Worm (Caenorhabditis elegans) whole organism, L4 larva: ENCODE results near the gene Y50D7A.8.

Source experiments
- D1046.2 ChIP-seq: fragments of 200-800 bp; sonication (Bioruptor generic); IDR thresholded peaks from 2 replicates; pipeline ENCODE4 v1.3.6; 2022; ENCODE audit warnings: missing genetic modification characterization, missing compliant biosample characterization
- F10B5.3 ChIP-seq: sonication (generic microtip); optimal IDR thresholded peaks from 2 replicates; lab custom pipeline; 2016; ENCODE audit warnings: mild to moderate bottlenecking, missing genetic modification characterization, missing compliant biosample characterization
- F44E2.7 ChIP-seq: fragments of 200-800 bp; sonication (Bioruptor generic); IDR thresholded peaks from 2 replicates; pipeline ENCODE4 v2.1.2; 2022; ENCODE audit warnings: missing genetic modification characterization, missing compliant biosample characterization
- T20F7.1 ChIP-seq: fragments of 200-800 bp; sonication (Bioruptor generic); optimal IDR thresholded peaks from 2 replicates; lab custom pipeline; 2018; ENCODE audit warnings: mild to moderate bottlenecking, missing genetic modification characterization, missing compliant biosample characterization
- Y5F2A.4 ChIP-seq: fragments of 200-800 bp; sonication (Bioruptor generic); optimal IDR thresholded peaks from 2 replicates; lab custom pipeline; 2018; ENCODE audit warnings: mild to moderate bottlenecking, missing genetic modification characterization, missing compliant biosample characterization
- Y75B8A.6 ChIP-seq: fragments of 200-800 bp; sonication (Bioruptor generic); IDR thresholded peaks from 2 replicates; pipeline ENCODE4 v1.3.6; 2022; ENCODE audit warnings: missing genetic modification reagents, missing genetic modification characterization, missing compliant biosample characterization
- ZK337.2 ChIP-seq: fragments of 200-800 bp; sonication (Bioruptor generic); IDR thresholded peaks from 2 replicates; pipeline ENCODE4 v1.3.6; 2022; ENCODE audit warnings: missing genetic modification reagents, missing genetic modification characterization, missing compliant biosample characterization
- ZK546.5 ChIP-seq, 2 experiments: sonication (generic microtip); optimal IDR thresholded peaks; 2 replicates each; lab custom pipeline; 2017; ENCODE audit warnings: missing biosample characterization in 2 of 2, missing genetic modification characterization in 2 of 2
- ama-1 ChIP-seq: fragments of 150-350 bp; optimal IDR thresholded peaks from 2 replicates; lab custom pipeline; 2014; ENCODE audit warnings: inconsistent platforms, mixed read lengths
- ceh-28 ChIP-seq: fragments of 150-350 bp; optimal IDR thresholded peaks from 2 replicates; lab custom pipeline; 2014; ENCODE audit warnings: missing biosample characterization, missing genetic modification reagents, missing genetic modification characterization
- ctbp-1 ChIP-seq: fragments of 200-800 bp; sonication (Bioruptor generic); IDR thresholded peaks from 2 replicates; pipeline ENCODE4 v1.3.6; 2022; ENCODE audit warnings: missing genetic modification reagents, missing genetic modification characterization, missing compliant biosample characterization
- daf-12 ChIP-seq: fragments of 150-350 bp; optimal IDR thresholded peaks from 2 replicates; lab custom pipeline; 2014; ENCODE audit warnings: missing biosample characterization, missing genetic modification reagents, missing genetic modification characterization
- daf-19 ChIP-seq: fragments of 200-800 bp; sonication (Bioruptor generic); conservative IDR thresholded peaks from 2 replicates; pipeline ENCODE4 v1.3.6; 2022; ENCODE audit warnings: missing genetic modification characterization, missing compliant biosample characterization
- dmd-6 ChIP-seq: fragments of 200-800 bp; sonication (Bioruptor generic); IDR thresholded peaks from 2 replicates; pipeline ENCODE4 v1.3.6; 2022; ENCODE audit warnings: missing genetic modification reagents, missing genetic modification characterization, missing compliant biosample characterization
- dmd-8 ChIP-seq: fragments of 200-800 bp; sonication (Bioruptor generic); IDR thresholded peaks from 2 replicates; pipeline ENCODE4 v1.3.6; 2022; ENCODE audit warnings: missing genetic modification characterization, missing compliant biosample characterization
- duxl-1 ChIP-seq: sonication (generic microtip); optimal IDR thresholded peaks from 2 replicates; lab custom pipeline; 2016; ENCODE audit warnings: mild to moderate bottlenecking, missing genetic modification characterization, moderate library complexity, missing compliant biosample characterization; ENCODE audit not compliant: poor library complexity
- dve-1 ChIP-seq: sonication (generic microtip); optimal IDR thresholded peaks from 2 replicates; lab custom pipeline; 2017; ENCODE audit warnings: antibody characterized with exemption, mild to moderate bottlenecking, missing genetic modification characterization, missing compliant biosample characterization; ENCODE audit not compliant: insufficient read depth
- egl-43 ChIP-seq: fragments of 200-800 bp; sonication (Bioruptor generic); IDR thresholded peaks from 2 replicates; pipeline ENCODE4 v1.3.6; 2022; ENCODE audit warnings: missing genetic modification reagents, missing genetic modification characterization, missing compliant biosample characterization
- hlh-11 ChIP-seq: fragments of 200-800 bp; sonication (Bioruptor generic); optimal IDR thresholded peaks from 2 replicates; lab custom pipeline; 2018; ENCODE audit warnings: mild to moderate bottlenecking, missing genetic modification characterization, missing compliant biosample characterization
- lin-13 ChIP-seq: fragments of 150-350 bp; optimal IDR thresholded peaks from 2 replicates; lab custom pipeline; 2014; ENCODE audit warnings: missing biosample characterization, missing genetic modification reagents, missing genetic modification characterization
- lin-15B ChIP-seq: fragments of 150-350 bp; sonication (generic microtip); optimal IDR thresholded peaks from 3 replicates; lab custom pipeline; 2014; ENCODE audit warnings: missing biosample characterization, missing genetic modification characterization
- lin-38 ChIP-seq: fragments of 200-800 bp; sonication (Bioruptor generic); IDR thresholded peaks from 2 replicates; pipeline ENCODE4 v1.3.6; 2022; ENCODE audit warnings: missing genetic modification reagents, missing genetic modification characterization, missing compliant biosample characterization
- lin-39 ChIP-seq: fragments of 150-350 bp; optimal IDR thresholded peaks from 2 replicates; lab custom pipeline; 2014; ENCODE audit warnings: missing biosample characterization, missing genetic modification reagents, missing genetic modification characterization
- mes-2 ChIP-seq: sonication (generic microtip); optimal IDR thresholded peaks from 2 replicates; lab custom pipeline; 2016; ENCODE audit warnings: missing genotype, mild to moderate bottlenecking, missing genetic modification characterization, missing compliant biosample characterization; ENCODE audit not compliant: poor library complexity, severe bottlenecking
- mxl-3 ChIP-seq: fragments of 200-800 bp; sonication (Bioruptor generic); optimal IDR thresholded peaks from 2 replicates; lab custom pipeline; 2018; ENCODE audit warnings: mild to moderate bottlenecking, missing genetic modification characterization, missing compliant biosample characterization
- nhr-10 ChIP-seq: fragments of 150-350 bp; optimal IDR thresholded peaks from 2 replicates; lab custom pipeline; 2014; ENCODE audit warnings: missing biosample characterization, missing genetic modification characterization
- nhr-25 ChIP-seq: sonication (generic microtip); optimal IDR thresholded peaks from 2 replicates; lab custom pipeline; 2017; ENCODE audit warnings: missing genetic modification characterization, mild to moderate bottlenecking, missing compliant biosample characterization, antibody characterized with exemption, moderate library complexity, borderline replicate concordance; ENCODE audit not compliant: insufficient read depth
- nhr-28 ChIP-seq: fragments of 150-350 bp; optimal IDR thresholded peaks from 2 replicates; lab custom pipeline; 2014; ENCODE audit warnings: missing biosample characterization, missing genetic modification characterization
- nhr-42 ChIP-seq: fragments of 200-800 bp; sonication (Bioruptor generic); IDR thresholded peaks from 2 replicates; pipeline ENCODE4 v1.3.6; 2022; ENCODE audit warnings: missing genetic modification characterization, missing compliant biosample characterization
- php-3 ChIP-seq: fragments of 200-800 bp; sonication (Bioruptor generic); IDR thresholded peaks from 2 replicates; pipeline ENCODE4 v1.3.6; 2022; ENCODE audit warnings: missing genetic modification reagents, missing genetic modification characterization, missing compliant biosample characterization
- rbr-2 ChIP-seq: sonication (generic microtip); optimal IDR thresholded peaks from 2 replicates; lab custom pipeline; 2016; ENCODE audit warnings: missing genotype, missing genetic modification characterization, missing compliant biosample characterization
- sdz-12 ChIP-seq: fragments of 200-800 bp; sonication (Bioruptor generic); optimal IDR thresholded peaks from 2 replicates; lab custom pipeline; 2018; ENCODE audit warnings: mild to moderate bottlenecking, missing genetic modification characterization, missing compliant biosample characterization
- set-16 ChIP-seq: fragments of 200-800 bp; sonication (Bioruptor generic); IDR thresholded peaks from 2 replicates; pipeline ENCODE4 v1.3.6; 2022; ENCODE audit warnings: missing genetic modification reagents, missing genetic modification characterization, missing compliant biosample characterization
- spr-3 ChIP-seq: fragments of 200-800 bp; sonication (Bioruptor generic); optimal IDR thresholded peaks from 2 replicates; lab custom pipeline; 2018; ENCODE audit warnings: mild to moderate bottlenecking, missing genetic modification characterization, missing compliant biosample characterization
- tag-97 ChIP-seq: fragments of 200-800 bp; sonication (Bioruptor generic); IDR thresholded peaks from 2 replicates; pipeline ENCODE4 v1.3.6; 2022; ENCODE audit warnings: missing genetic modification characterization, missing compliant biosample characterization
- tra-1 ChIP-seq: fragments of 200-800 bp; sonication (Bioruptor generic); IDR thresholded peaks from 2 replicates; pipeline ENCODE4 v1.3.6; 2022; ENCODE audit warnings: missing genetic modification reagents, missing genetic modification characterization, missing compliant biosample characterization
- vab-7 ChIP-seq: fragments of 200-800 bp; sonication (Bioruptor generic); IDR thresholded peaks from 2 replicates; pipeline ENCODE4 v1.3.6; 2022; ENCODE audit warnings: missing genetic modification reagents, missing genetic modification characterization, missing compliant biosample characterization
- zip-2 ChIP-seq: fragments of 150-350 bp; optimal IDR thresholded peaks from 2 replicates; lab custom pipeline; 2014; ENCODE audit warnings: missing biosample characterization, missing genetic modification characterization

The Y50D7A.8 gene

ce11 chrIII:299220-299619, 43.8 kb downstream of the Y50D7A.8 start (continued):
- TF ChIP-seq ctbp-1 (GFP tag; lab: Robert Waterston, UW), result no peak
- TF ChIP-seq nhr-10, result no peak
- no peak for TF ChIP-seq rbr-2 (tag; lab: Kevin White, UChicago)
- TF ChIP-seq ZK337.2, result no peak
- no peak for TF ChIP-seq egl-43 (GFP tag; lab: Robert Waterston, UW)
- peak; percentile 15; the same call in 1 of the 2 replicates for TF ChIP-seq dmd-6 (GFP tag; lab: Robert Waterston, UW)
- no peak for TF ChIP-seq lin-15B (tag; lab: Kevin White, UChicago)
- TF ChIP-seq spr-3 (GFP tag; lab: Kevin White, UChicago), result no peak
- TF ChIP-seq daf-19, result no peak
- TF ChIP-seq lin-38 (GFP tag; lab: Robert Waterston, UW), result no peak
- no peak for TF ChIP-seq Y75B8A.6 (GFP tag; lab: Robert Waterston, UW)
- no peak for TF ChIP-seq F44E2.7
- TF ChIP-seq lin-39 (tag; lab: Kevin White, UChicago), result no peak
- TF ChIP-seq ama-1 (lab: Kevin White, UChicago), result no peak
- TF ChIP-seq lin-13 (GFP tag; lab: Kevin White, UChicago), result no peak
- no peak for TF ChIP-seq ZK546.5 (tag; optimal IDR thresholded peaks at IDR 0.05; lab: Kevin White, UChicago)
- peak; percentile 70 for TF ChIP-seq nhr-28
- peak; percentile 44 for TF ChIP-seq dve-1
- TF ChIP-seq mxl-3 (GFP tag; lab: Kevin White, UChicago), result no peak
- no peak for TF ChIP-seq daf-12 (tag; lab: Kevin White, UChicago)

ce11 chrIII:298456-298855, 44.6 kb downstream of the Y50D7A.8 start, which contains the start of gene ads-1:
Gene ads-1, minus strand, starts transcription at chrIII:298556.
- TF ChIP-seq T20F7.1 (GFP tag; lab: Kevin White, UChicago), result no peak
- no peak for TF ChIP-seq nhr-25 (tag; lab: Kevin White, UChicago)
- TF ChIP-seq dmd-6 (GFP tag; lab: Robert Waterston, UW), result peak; percentile 6; the same call in 1 of the 2 replicates
- TF ChIP-seq sdz-12 (GFP tag; lab: Kevin White, UChicago), result no peak

- TF ChIP-seq php-3 (peak; percentile 51; the same call in 1 of the 2 replicates), set-16 (GFP tag; lab: Robert Waterston, UW) (peak; percentile 75)
Measured at ce11 chrIII:297882-298281, 45.2 kb downstream of the Y50D7A.8 start.

DNA sequence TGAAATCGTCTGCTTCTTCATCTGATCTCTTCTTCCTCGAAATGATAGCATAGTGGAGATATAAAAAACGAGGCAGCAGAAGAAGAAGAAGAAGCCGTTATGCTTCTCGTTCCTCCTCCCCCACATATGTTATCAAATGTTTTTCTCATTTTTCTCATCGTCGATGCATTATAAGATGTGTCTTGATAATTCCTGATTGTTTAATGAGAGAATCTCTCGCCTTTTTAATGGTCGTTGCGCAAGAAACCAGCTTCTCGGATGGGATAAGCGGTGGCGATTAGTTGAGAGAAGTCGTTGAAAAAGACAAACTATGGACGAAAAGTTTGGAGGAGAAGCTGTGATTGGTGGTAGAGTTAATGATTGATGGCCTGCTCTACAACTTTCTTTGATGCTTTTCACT, 48.5 kb downstream of the Y50D7A.8 start, which contains the start of gene Y50D7A.13:
Gene Y50D7A.13 (minus strand): TSS at position 101 of the 400 bp plus-strand sequence.
- no peak for TF ChIP-seq zip-2 (tag; lab: Kevin White, UChicago)
- TF ChIP-seq ZK337.2, result no peak
- TF ChIP-seq F10B5.3 (tag; lab: Kevin White, UChicago), result no peak
- no peak for TF ChIP-seq dmd-8 (GFP tag; lab: Robert Waterston, UW)
- no peak for TF ChIP-seq tra-1 (GFP tag; lab: Robert Waterston, UW)
- TF ChIP-seq hlh-11 (tag; lab: Kevin White, UChicago), result no peak
- no peak for TF ChIP-seq Y5F2A.4 (GFP tag; lab: Kevin White, UChicago)
- TF ChIP-seq daf-12 (tag; lab: Kevin White, UChicago), result no peak
- TF ChIP-seq dmd-6 (GFP tag; lab: Robert Waterston, UW), result no peak
- no peak for TF ChIP-seq nhr-10
- TF ChIP-seq D1046.2 (GFP tag; lab: Robert Waterston, UW), result no peak
- TF ChIP-seq ceh-28 (tag; lab: Kevin White, UChicago), result no peak
- no peak for TF ChIP-seq nhr-42 (GFP tag; lab: Robert Waterston, UW)
- TF ChIP-seq Y75B8A.6 (GFP tag; lab: Robert Waterston, UW), result no peak
- TF ChIP-seq vab-7 (GFP tag; lab: Robert Waterston, UW), result no peak
- TF ChIP-seq mes-2 (tag; lab: Kevin White, UChicago), result no peak
- no peak for TF ChIP-seq tag-97 (GFP tag; lab: Robert Waterston, UW)
- no peak for TF ChIP-seq duxl-1 (tag; lab: Kevin White, UChicago)
